Fruit fly (Drosophila melanogaster) whole organism, wandering third instar larva: ENCODE results near the gene Ttc1.

Source experiments
- Abd-B ChIP-seq: fragments of >200 bp; optimal IDR thresholded peaks from 2 replicates; lab custom pipeline; 2017; ENCODE audit warnings: missing biosample characterization, missing genetic modification characterization
- CG32264 ChIP-seq: fragments of 200-800 bp; sonication (Bioruptor generic); optimal IDR thresholded peaks from 2 replicates; lab custom pipeline; 2016; ENCODE audit warnings: missing biosample characterization, missing genetic modification characterization
- CrebA ChIP-seq: fragments of 200-800 bp; sonication (Bioruptor generic); optimal IDR thresholded peaks from 2 replicates; lab custom pipeline; 2016; ENCODE audit warnings: missing biosample characterization, mild to moderate bottlenecking, missing genetic modification characterization, borderline replicate concordance
- Dfd ChIP-seq: fragments of >200 bp; optimal IDR thresholded peaks from 2 replicates; lab custom pipeline; 2017; ENCODE audit warnings: missing biosample characterization, missing genetic modification characterization
- Dif ChIP-seq: fragments of 200-275, 200-300 bp; sonication (Bioruptor generic); optimal IDR thresholded peaks from 2 replicates; lab custom pipeline; 2018; ENCODE audit warnings: missing biosample characterization, missing genetic modification characterization; ENCODE audit not compliant: partially characterized antibody
- GATAd ChIP-seq: sonication (Bioruptor generic); optimal IDR thresholded peaks from 2 replicates; lab custom pipeline; 2016; ENCODE audit warnings: missing biosample characterization, missing genetic modification characterization
- HLH106 ChIP-seq: fragments of 200-800 bp; optimal IDR thresholded peaks from 3 replicates; lab custom pipeline; 2019; ENCODE audit warnings: missing biosample characterization, mild to moderate bottlenecking, missing genetic modification characterization, moderate library complexity
- Hnf4 ChIP-seq: fragments of 200-800 bp; sonication (Bioruptor generic); optimal IDR thresholded peaks from 2 replicates; lab custom pipeline; 2016; ENCODE audit warnings: missing biosample characterization, mild to moderate bottlenecking, missing genetic modification characterization
- Hr78 ChIP-seq: fragments of >200 bp; optimal IDR thresholded peaks from 2 replicates; lab custom pipeline; 2017; ENCODE audit warnings: missing biosample characterization, missing genetic modification characterization
- Hr83 ChIP-seq: fragments of 200-300 bp; sonication (Bioruptor generic); optimal IDR thresholded peaks from 2 replicates; lab custom pipeline; 2016; ENCODE audit warnings: missing biosample characterization, mild to moderate bottlenecking, missing genetic modification characterization, moderate library complexity; ENCODE audit not compliant: poor library complexity, severe bottlenecking
- Jra ChIP-seq: sonication (Bioruptor generic); optimal IDR thresholded peaks from 2 replicates; lab custom pipeline; 2016; ENCODE audit warnings: missing biosample characterization, missing genetic modification characterization
- Mio ChIP-seq: sonication (Bioruptor generic); optimal IDR thresholded peaks from 2 replicates; lab custom pipeline; 2016; ENCODE audit warnings: missing biosample characterization, missing genetic modification characterization
- Myc ChIP-seq: fragments of >200 bp; optimal IDR thresholded peaks from 2 replicates; lab custom pipeline; 2017
- OdsH ChIP-seq: fragments of 200-800 bp; sonication (Bioruptor generic); optimal IDR thresholded peaks from 2 replicates; lab custom pipeline; 2016; ENCODE audit warnings: missing biosample characterization, mild to moderate bottlenecking, missing genetic modification characterization
- Rel ChIP-seq, 2 experiments: fragments of 200-800 bp; sonication (Bioruptor generic) in 1 of 2; optimal IDR thresholded peaks; 2 replicates in 1 of 2; 3 replicates in 1 of 2; lab custom pipeline; 2016 to 2019; ENCODE audit warnings: mild to moderate bottlenecking in 2 of 2, missing biosample characterization in 2 of 2, missing genetic modification characterization in 2 of 2, moderate library complexity in 1 of 2
- Sp1 ChIP-seq: fragments of 200-800 bp; sonication (Bioruptor generic); optimal IDR thresholded peaks from 3 replicates; lab custom pipeline; 2019; ENCODE audit warnings: missing biosample characterization, mild to moderate bottlenecking, missing genetic modification characterization, moderate library complexity
- Vsx2 ChIP-seq: fragments of 200-300, 225-300 bp; sonication (Bioruptor generic); optimal IDR thresholded peaks from 2 replicates; lab custom pipeline; 2018; ENCODE audit warnings: missing biosample characterization, missing genetic modification characterization; ENCODE audit not compliant: partially characterized antibody
- brk ChIP-seq: fragments of 200-800 bp; sonication (Bioruptor generic); optimal IDR thresholded peaks from 2 replicates; lab custom pipeline; 2016; ENCODE audit warnings: missing biosample characterization, mild to moderate bottlenecking, missing genetic modification characterization
- dl ChIP-seq, 2 experiments: fragments of 175-275, 200-275 bp in 1 of 2; fragments of 200-275 bp in 1 of 2; sonication (Bioruptor generic); optimal IDR thresholded peaks; lab custom pipeline; 2018; ENCODE audit warnings: mild to moderate bottlenecking in 2 of 2, missing biosample characterization in 2 of 2, missing genetic modification characterization in 2 of 2, moderate library complexity in 2 of 2; ENCODE audit not compliant: partially characterized antibody in 2 of 2, insufficient read depth in 1 of 2
- dmrt93B ChIP-seq: fragments of 200-800 bp; sonication (Bioruptor generic); optimal IDR thresholded peaks from 2 replicates; lab custom pipeline; 2018; ENCODE audit warnings: missing biosample characterization, mild to moderate bottlenecking, missing genetic modification characterization
- dsf ChIP-seq: sonication (Bioruptor generic); optimal IDR thresholded peaks from 2 replicates; lab custom pipeline; 2016; ENCODE audit warnings: missing biosample characterization, missing genetic modification characterization, borderline replicate concordance
- ey ChIP-seq: fragments of 200-800 bp; sonication (Bioruptor generic); optimal IDR thresholded peaks from 2 replicates; lab custom pipeline; 2016; ENCODE audit warnings: missing biosample characterization, missing genetic modification characterization
- foxo ChIP-seq, 2 experiments: fragments of 200-800 bp; sonication (Bioruptor generic); optimal IDR thresholded peaks; 2 replicates in 1 of 2; 3 replicates in 1 of 2; lab custom pipeline; 2016 to 2017; ENCODE audit warnings: missing biosample characterization in 2 of 2, missing genetic modification characterization in 2 of 2
- fru ChIP-seq: fragments of 200-800 bp; sonication (Bioruptor generic); optimal IDR thresholded peaks from 3 replicates; lab custom pipeline; 2016; ENCODE audit warnings: missing biosample characterization, mild to moderate bottlenecking, missing genetic modification characterization
- h ChIP-seq: fragments of 200-800 bp; sonication (Bioruptor generic); optimal IDR thresholded peaks from 3 replicates; lab custom pipeline; 2016; ENCODE audit warnings: missing biosample characterization, mild to moderate bottlenecking, missing genetic modification characterization
- jim ChIP-seq: fragments of 175-275, 200-325 bp; sonication (Bioruptor generic); optimal IDR thresholded peaks from 2 replicates; lab custom pipeline; 2016; ENCODE audit warnings: missing biosample characterization, mild to moderate bottlenecking, missing genetic modification characterization
- lola ChIP-seq: fragments of >200 bp; optimal IDR thresholded peaks from 2 replicates; lab custom pipeline; 2017; ENCODE audit warnings: missing biosample characterization, missing genetic modification characterization
- pan ChIP-seq: fragments of >200 bp; optimal IDR thresholded peaks from 2 replicates; lab custom pipeline; 2017
- psq ChIP-seq: fragments of 200-800 bp; sonication (Bioruptor generic); optimal IDR thresholded peaks from 3 replicates; lab custom pipeline; 2017; ENCODE audit warnings: missing biosample characterization, mild to moderate bottlenecking, missing genetic modification characterization, moderate library complexity
- rgr ChIP-seq: fragments of 200-800 bp; sonication (Bioruptor generic); optimal IDR thresholded peaks from 3 replicates; lab custom pipeline; 2016; ENCODE audit warnings: missing biosample characterization, mild to moderate bottlenecking, missing genetic modification characterization
- sv ChIP-seq: fragments of 200-800 bp; sonication (Bioruptor generic); optimal IDR thresholded peaks from 3 replicates; lab custom pipeline; 2016; ENCODE audit warnings: missing biosample characterization, missing genetic modification characterization
- usp ChIP-seq: fragments of >200 bp; optimal IDR thresholded peaks from 2 replicates; lab custom pipeline; 2017; ENCODE audit warnings: missing biosample characterization, missing genetic modification characterization

Gene Ttc1

dm6 chr3R:16410706-16411105 is 32.1 kb downstream of the Ttc1 start:
- no peak for TF ChIP-seq foxo (GFP tag; optimal IDR thresholded peaks at IDR 0.05; lab: Kevin White, UChicago)
- no peak for TF ChIP-seq dl (GFP tag; optimal IDR thresholded peaks at IDR 0.05; lab: Kevin White, UChicago; ENCODE audit: insufficient read depth in 1 of 2, partially characterized antibody in 2 of 2)
- TF ChIP-seq HLH106 (tag; lab: Kevin White, UChicago), result no peak
- TF ChIP-seq dsf, result no peak
- TF ChIP-seq Abd-B (GFP tag; lab: Kevin White, UChicago), result no peak
- TF ChIP-seq lola (GFP tag; lab: Kevin White, UChicago), result no peak
- TF ChIP-seq brk (GFP tag; lab: Kevin White, UChicago), result no peak
- TF ChIP-seq dmrt93B (GFP tag; lab: Kevin White, UChicago), result no peak
- TF ChIP-seq pan, result no peak
- TF ChIP-seq CG32264 (GFP tag; lab: Kevin White, UChicago), result no peak
- no peak for TF ChIP-seq h (GFP tag; lab: Kevin White, UChicago)
- TF ChIP-seq Dfd (GFP tag; lab: Kevin White, UChicago), result no peak
- TF ChIP-seq GATAd (GFP tag; lab: Kevin White, UChicago), result no peak
- TF ChIP-seq psq (GFP tag; lab: Kevin White, UChicago), result no peak
- TF ChIP-seq sv (GFP tag; lab: Kevin White, UChicago), result no peak
- no peak for TF ChIP-seq usp (GFP tag; lab: Kevin White, UChicago)
- TF ChIP-seq ey (GFP tag; lab: Kevin White, UChicago), result no peak
- no peak for TF ChIP-seq rgr (GFP tag; lab: Kevin White, UChicago)

- TF ChIP-seq GATAd (GFP tag; lab: Kevin White, UChicago) (no peak), Hr78 (GFP tag; lab: Kevin White, UChicago) (no peak), Rel (GFP tag; optimal IDR thresholded peaks at IDR 0.05; lab: Kevin White, UChicago) (no peak), Rel (tag; optimal IDR thresholded peaks at IDR 0.05; lab: Kevin White, UChicago) (no peak), lola (GFP tag; lab: Kevin White, UChicago) (no peak), Vsx2 (no peak)
Observed at dm6 chr3R:16408434-16408833, 34.4 kb downstream of the Ttc1 start.

- TF ChIP-seq Dfd (GFP tag; lab: Kevin White, UChicago) (no peak), Sp1 (GFP tag; lab: Kevin White, UChicago) (no peak), Hnf4 (no peak), Abd-B (GFP tag; lab: Kevin White, UChicago) (no peak), h (GFP tag; lab: Kevin White, UChicago) (no peak), lola (GFP tag; lab: Kevin White, UChicago) (no peak), CrebA (no peak), OdsH (no peak), dsf (no peak)
Observed at dm6 chr3R:16406618-16407017, 36.2 kb downstream of the Ttc1 start.

dm6 chr3R:16403734-16404057 is 39.1 kb downstream of the Ttc1 start:
- TF ChIP-seq Dif (GFP tag; lab: Kevin White, UChicago) (peak; percentile 11), jim (GFP tag; lab: Kevin White, UChicago) (no peak)
- TF ChIP-seq, all 38 proteins: peak for 1

- TF ChIP-seq lola (GFP tag; lab: Kevin White, UChicago) (no peak), pan (peak; percentile 38)
Observed at dm6 chr3R:16403023-16403733, 39.6 kb downstream of the Ttc1 start, which contains the start of gene ss. ss (minus strand) TSS chr3R:16403690.

- TF ChIP-seq dsf, result no peak
- no peak for TF ChIP-seq Hr78 (GFP tag; lab: Kevin White, UChicago)
- no peak for TF ChIP-seq brk (GFP tag; lab: Kevin White, UChicago)
- TF ChIP-seq h (GFP tag; lab: Kevin White, UChicago), result no peak
- no peak for TF ChIP-seq fru (GFP tag; lab: Kevin White, UChicago)
- TF ChIP-seq Myc (lab: Kevin White, UChicago), result no peak
- TF ChIP-seq Abd-B (GFP tag; lab: Kevin White, UChicago), result no peak
- TF ChIP-seq Sp1 (GFP tag; lab: Kevin White, UChicago), result no peak
- TF ChIP-seq rgr (GFP tag; lab: Kevin White, UChicago), result no peak
- no peak for TF ChIP-seq Mio (GFP tag; lab: Kevin White, UChicago)
- no peak for TF ChIP-seq Hr83 (GFP tag; lab: Kevin White, UChicago)
- TF ChIP-seq Jra (GFP tag; lab: Kevin White, UChicago), result no peak
- TF ChIP-seq Vsx2, result no peak
- TF ChIP-seq jim (GFP tag; lab: Kevin White, UChicago), result no peak
- TF ChIP-seq ey (GFP tag; lab: Kevin White, UChicago), result no peak
- no peak for TF ChIP-seq lola (GFP tag; lab: Kevin White, UChicago)
- no peak for TF ChIP-seq pan
- TF ChIP-seq GATAd (GFP tag; lab: Kevin White, UChicago), result no peak
- no peak for TF ChIP-seq Rel (GFP tag; optimal IDR thresholded peaks at IDR 0.05; lab: Kevin White, UChicago)
- no peak for TF ChIP-seq Rel (tag; optimal IDR thresholded peaks at IDR 0.05; lab: Kevin White, UChicago)
Observed at dm6 chr3R:16396565-16396964, 46.2 kb downstream of the Ttc1 start.
